Worm (Caenorhabditis elegans) whole organism, midembryonic: ENCODE data around the gene F08C6.5.

ENCODE experiments used
- T22C8.4 ChIP-seq: fragments of 200-800 bp; sonication (Bioruptor generic); IDR thresholded peaks from 2 replicates; pipeline ENCODE4 v1.3.6; 2022; ENCODE audit warnings: missing genetic modification characterization, missing compliant biosample characterization
- cog-1 ChIP-seq: sonication (generic microtip); optimal IDR thresholded peaks from 2 replicates; lab custom pipeline; 2016; ENCODE audit warnings: missing genetic modification characterization, missing compliant biosample characterization
- flt-1 ChIP-seq: fragments of 200-800 bp; sonication (Bioruptor generic); IDR thresholded peaks from 2 replicates; pipeline ENCODE4 v1.3.6; 2022; ENCODE audit warnings: missing genetic modification characterization, missing compliant biosample characterization
- med-1 ChIP-seq: sonication (generic microtip); optimal IDR thresholded peaks from 2 replicates; lab custom pipeline; 2017; ENCODE audit warnings: missing genetic modification characterization, mild to moderate bottlenecking, missing compliant biosample characterization, antibody characterized with exemption, missing genetic modification reagents; ENCODE audit not compliant: insufficient read depth
- ref-1 ChIP-seq: fragments of 200-800 bp; sonication (Bioruptor generic); conservative IDR thresholded peaks from 2 replicates; pipeline ENCODE4 v1.3.6; 2022; ENCODE audit warnings: missing genetic modification reagents, missing genetic modification characterization, missing compliant biosample characterization
- ztf-23 ChIP-seq: fragments of 200-800 bp; sonication (Bioruptor generic); IDR thresholded peaks from 2 replicates; pipeline ENCODE4 v1.3.6; 2022; ENCODE audit warnings: missing genetic modification reagents, missing genetic modification characterization, missing compliant biosample characterization
- ztf-29 ChIP-seq: fragments of 200-800 bp; sonication (Bioruptor generic); IDR thresholded peaks from 2 replicates; pipeline ENCODE4 v1.3.6; 2022; ENCODE audit warnings: missing genetic modification reagents, missing genetic modification characterization, missing compliant biosample characterization

DNA sequence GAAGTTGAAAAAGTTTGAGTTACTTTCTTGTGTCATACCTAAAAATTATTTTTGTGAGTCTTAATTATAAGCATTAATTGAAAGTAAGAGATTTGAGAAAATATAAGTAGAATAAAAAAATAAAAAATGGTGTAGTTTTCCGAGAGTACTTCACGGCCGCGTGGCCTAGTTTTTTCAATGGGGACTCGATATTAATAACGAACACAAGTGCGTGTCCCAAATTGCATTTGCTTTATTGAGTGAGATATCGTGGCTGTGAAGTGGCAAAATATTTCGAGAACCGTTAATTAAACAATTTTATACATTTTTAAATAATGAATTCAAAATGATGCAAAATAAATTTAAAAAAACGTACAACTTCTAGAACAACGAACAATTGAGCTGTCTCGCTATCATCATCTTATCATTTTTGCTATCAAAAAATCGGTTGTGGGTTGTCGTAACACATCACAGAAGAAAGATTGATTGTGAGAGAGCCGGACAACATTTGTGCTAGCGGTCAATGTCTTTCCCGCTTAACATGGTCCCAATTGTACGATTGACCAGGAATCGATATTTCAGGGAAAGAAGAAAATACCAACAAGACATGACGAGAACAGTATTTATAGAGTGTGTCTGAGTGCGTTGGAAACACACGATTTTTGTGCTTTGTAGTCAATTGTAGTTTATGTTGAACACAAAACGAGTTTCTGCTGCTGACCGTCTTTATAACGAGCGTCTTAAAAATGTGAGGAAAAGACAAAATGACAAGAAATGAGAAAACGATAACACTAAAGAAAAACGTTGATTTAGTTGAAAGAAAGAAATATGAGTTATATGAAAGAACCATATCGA, 10.7 kb downstream of the F08C6.5 start, which contains the start of gene apy-1:
- TF ChIP-seq cog-1 (tag; lab: Kevin White, UChicago) (peak; percentile 1), flt-1 (GFP tag; lab: Robert Waterston, UW) (no peak), ztf-29 (no peak), ref-1 (GFP tag; lab: Robert Waterston, UW) (no peak), T22C8.4 (no peak), ztf-23 (GFP tag; lab: Robert Waterston, UW) (no peak), med-1 (GFP tag; lab: Kevin White, UChicago) (no peak)
